Fruit fly (Drosophila melanogaster) whole organism, embryonic: ENCODE data around the gene CG14971.
A peak's percentile ranks its signal among the peaks of the same experiment; 100 is the strongest.

ENCODE experiments used
- CG11398 ChIP-seq: fragments of 200-800 bp; sonication (Bioruptor generic); optimal IDR thresholded peaks from 2 replicates; lab custom pipeline; 2016; ENCODE audit warnings: missing biosample characterization, missing genetic modification characterization
- CG1233 ChIP-seq: fragments of 200-800 bp; sonication (Bioruptor generic); optimal IDR thresholded peaks from 4 replicates; lab custom pipeline; 2018; ENCODE audit warnings: missing biosample characterization, mild to moderate bottlenecking, missing genetic modification characterization
- CG17829 ChIP-seq: fragments of 200-800 bp; optimal IDR thresholded peaks from 2 replicates; lab custom pipeline; 2019; ENCODE audit warnings: missing biosample characterization, mild to moderate bottlenecking, missing genetic modification characterization, moderate library complexity
- CG9437 ChIP-seq: fragments of 200-800 bp; sonication (Bioruptor generic); optimal IDR thresholded peaks from 2 replicates; lab custom pipeline; 2018; ENCODE audit warnings: missing biosample characterization, mild to moderate bottlenecking, missing genetic modification characterization
- Mes4 ChIP-seq: fragments of 200-800 bp; sonication (Bioruptor generic); optimal IDR thresholded peaks from 2 replicates; lab custom pipeline; 2016; ENCODE audit warnings: missing biosample characterization, missing genetic modification characterization
- ewg ChIP-seq: fragments of 200-800 bp; sonication (Bioruptor generic); optimal IDR thresholded peaks from 3 replicates; lab custom pipeline; 2017; ENCODE audit warnings: mild to moderate bottlenecking, missing biosample characterization, missing genetic modification reagents, missing genetic modification characterization
- p53 ChIP-seq: fragments of 200-800 bp; sonication (Bioruptor generic); optimal IDR thresholded peaks from 2 replicates; lab custom pipeline; 2016; ENCODE audit warnings: missing biosample characterization, missing genetic modification characterization
- wek ChIP-seq: fragments of 200-800 bp; sonication (Bioruptor generic); optimal IDR thresholded peaks from 3 replicates; lab custom pipeline; 2018; ENCODE audit warnings: missing biosample characterization, mild to moderate bottlenecking, missing genetic modification characterization, moderate library complexity

- TF ChIP-seq ewg (GFP tag; lab: Kevin White, UChicago) (no peak), p53 (no peak), CG1233 (GFP tag; lab: Kevin White, UChicago) (no peak), CG17829 (tag; lab: Kevin White, UChicago) (peak; percentile 55), CG11398 (GFP tag; lab: Kevin White, UChicago) (no peak), Mes4 (no peak), wek (peak; percentile 15), CG9437 (GFP tag; lab: Kevin White, UChicago) (no peak)
Measured at dm6 chr3L:3515280-3516020, 44.3 kb upstream of the CG14971 start, which contains the start of gene Eip63E.
